Worm (Caenorhabditis elegans) whole organism, L1 larva: ENCODE results near the gene pals-31.

ENCODE experiments used
- C16A3.4 ChIP-seq: fragments of 150-350 bp; optimal IDR thresholded peaks from 2 replicates; lab custom pipeline; 2014; ENCODE audit warnings: missing biosample characterization, missing genetic modification characterization
- C34B4.2 ChIP-seq: sonication (generic microtip); optimal IDR thresholded peaks from 2 replicates; lab custom pipeline; 2017; ENCODE audit warnings: mild to moderate bottlenecking, missing genetic modification characterization, missing compliant biosample characterization
- F16B12.6 ChIP-seq: fragments of 150-350 bp; optimal IDR thresholded peaks from 2 replicates; lab custom pipeline; 2014; ENCODE audit warnings: missing biosample characterization, missing genetic modification characterization
- aha-1 ChIP-seq: fragments of 150-350 bp; optimal IDR thresholded peaks from 2 replicates; lab custom pipeline; 2014; ENCODE audit warnings: missing biosample characterization, missing genetic modification characterization
- aly-2 ChIP-seq: fragments of 150-350 bp; optimal IDR thresholded peaks from 2 replicates; lab custom pipeline; 2014; ENCODE audit warnings: missing biosample characterization, missing genetic modification characterization
- ama-1 ChIP-seq: fragments of 150-350 bp; optimal IDR thresholded peaks from 2 replicates; lab custom pipeline; 2014
- blmp-1 ChIP-seq: fragments of 150-350 bp; optimal IDR thresholded peaks from 2 replicates; lab custom pipeline; 2014; ENCODE audit warnings: missing biosample characterization, missing genetic modification characterization
- ceh-8 ChIP-seq: fragments of 200-800 bp; sonication (Bioruptor generic); optimal IDR thresholded peaks from 2 replicates; lab custom pipeline; 2018; ENCODE audit warnings: mild to moderate bottlenecking, missing genetic modification characterization, moderate library complexity, missing compliant biosample characterization
- ceh-82 ChIP-seq, 3 experiments: fragments of 150-350 bp in 1 of 3; sonication (generic microtip) in 2 of 3; optimal IDR thresholded peaks; 2 replicates each; lab custom pipeline; 2014 to 2017; ENCODE audit warnings: missing biosample characterization in 3 of 3, missing genetic modification characterization in 3 of 3
- ceh-88 ChIP-seq: fragments of 200-800 bp; sonication (Bioruptor generic); IDR thresholded peaks from 2 replicates; pipeline ENCODE4 v1.3.6; 2022; ENCODE audit warnings: missing genetic modification characterization, missing compliant biosample characterization
- ceh-90 ChIP-seq: sonication (generic microtip); optimal IDR thresholded peaks from 2 replicates; lab custom pipeline; 2016; ENCODE audit warnings: missing genetic modification characterization, missing compliant biosample characterization
- ces-1 ChIP-seq: fragments of 150-350 bp; optimal IDR thresholded peaks from 2 replicates; lab custom pipeline; 2014; ENCODE audit warnings: missing biosample characterization, missing genetic modification reagents, missing genetic modification characterization
- efl-1 ChIP-seq, 4 experiments: fragments of 150-350 bp; optimal IDR thresholded peaks in 3 of 4; peaks in 1 of 4; 1 replicate in 1 of 4; 2 replicates in 3 of 4; lab custom pipeline; 2014; ENCODE audit warnings: missing biosample characterization in 2 of 4, missing genetic modification characterization in 2 of 4, missing genetic modification reagents in 2 of 4
- efl-3 ChIP-seq: fragments of 200-800 bp; sonication (Bioruptor generic); optimal IDR thresholded peaks from 2 replicates; lab custom pipeline; 2018; ENCODE audit warnings: mild to moderate bottlenecking, missing genetic modification characterization, missing compliant biosample characterization
- elt-2 ChIP-seq: sonication (generic microtip); optimal IDR thresholded peaks from 2 replicates; lab custom pipeline; 2016; ENCODE audit warnings: missing genetic modification characterization, mild to moderate bottlenecking, inconsistent platforms, missing compliant biosample characterization, missing genetic modification reagents
- hlh-4 ChIP-seq: sonication (generic microtip); optimal IDR thresholded peaks from 2 replicates; lab custom pipeline; 2016; ENCODE audit warnings: mild to moderate bottlenecking, missing genetic modification characterization, missing compliant biosample characterization
- irx-1 ChIP-seq: sonication (generic microtip); optimal IDR thresholded peaks from 2 replicates; lab custom pipeline; 2016; ENCODE audit warnings: missing genetic modification characterization, missing compliant biosample characterization
- lin-15B ChIP-seq: fragments of 150-350 bp; sonication (generic microtip); optimal IDR thresholded peaks from 3 replicates; lab custom pipeline; 2014; ENCODE audit warnings: missing biosample characterization, missing genetic modification characterization
- lin-39 ChIP-seq: fragments of 150-350 bp; optimal IDR thresholded peaks from 2 replicates; lab custom pipeline; 2014; ENCODE audit warnings: missing biosample characterization, missing genetic modification reagents, missing genetic modification characterization
- lir-3 ChIP-seq: sonication (generic microtip); optimal IDR thresholded peaks from 2 replicates; lab custom pipeline; 2016; ENCODE audit warnings: mild to moderate bottlenecking, missing genetic modification characterization, moderate library complexity, missing compliant biosample characterization; ENCODE audit not compliant: poor library complexity
- lsy-2 ChIP-seq, 2 experiments: fragments of 150-350 bp; optimal IDR thresholded peaks; 2 replicates each; lab custom pipeline; 2014; ENCODE audit warnings: missing biosample characterization in 2 of 2, missing genetic modification characterization in 2 of 2
- mdl-1 ChIP-seq, 2 experiments: fragments of 150-350 bp; optimal IDR thresholded peaks; 2 replicates each; lab custom pipeline; 2014 to 2017; ENCODE audit warnings: missing biosample characterization in 2 of 2, missing genetic modification characterization in 2 of 2, inconsistent platforms in 1 of 2
- nhr-20 ChIP-seq: sonication (generic microtip); optimal IDR thresholded peaks from 2 replicates; lab custom pipeline; 2016; ENCODE audit warnings: mild to moderate bottlenecking, missing genetic modification characterization, missing compliant biosample characterization
- nhr-47 ChIP-seq: sonication (generic microtip); optimal IDR thresholded peaks from 2 replicates; lab custom pipeline; 2016; ENCODE audit warnings: mild to moderate bottlenecking, missing genetic modification characterization, moderate library complexity, missing compliant biosample characterization
- nhr-76 ChIP-seq: sonication (generic microtip); optimal IDR thresholded peaks from 2 replicates; lab custom pipeline; 2017; ENCODE audit warnings: missing biosample characterization, missing genetic modification characterization
- nhr-85 ChIP-seq: sonication (generic microtip); peaks from one replicate; lab custom pipeline; 2016; ENCODE audit warnings: missing genetic modification characterization, inconsistent platforms, missing compliant biosample characterization
- pax-3 ChIP-seq: fragments of 200-800 bp; sonication (Bioruptor generic); optimal IDR thresholded peaks from 2 replicates; lab custom pipeline; 2018; ENCODE audit warnings: mild to moderate bottlenecking, missing genetic modification characterization, moderate library complexity, missing compliant biosample characterization
- pqm-1 ChIP-seq: sonication (generic microtip); optimal IDR thresholded peaks from 3 replicates; lab custom pipeline; 2017; ENCODE audit warnings: missing biosample characterization, missing genetic modification characterization
- rnt-1 ChIP-seq: sonication (generic microtip); optimal IDR thresholded peaks from 2 replicates; lab custom pipeline; 2016; ENCODE audit warnings: mild to moderate bottlenecking, missing genetic modification characterization, moderate library complexity, missing compliant biosample characterization
- skn-1 ChIP-seq: fragments of 150-350 bp; optimal IDR thresholded peaks from 2 replicates; lab custom pipeline; 2014; ENCODE audit warnings: missing biosample characterization, missing genetic modification characterization
- snpc-4 ChIP-seq: fragments of 150-350 bp; optimal IDR thresholded peaks from 2 replicates; lab custom pipeline; 2014; ENCODE audit warnings: missing biosample characterization, missing genetic modification characterization
- snu-23 ChIP-seq: sonication (generic microtip); optimal IDR thresholded peaks from 2 replicates; lab custom pipeline; 2016; ENCODE audit warnings: missing genetic modification characterization, missing compliant biosample characterization
- sox-4 ChIP-seq: sonication (generic microtip); optimal IDR thresholded peaks from 2 replicates; lab custom pipeline; 2016; ENCODE audit warnings: missing genetic modification characterization, missing compliant biosample characterization
- sup-37 ChIP-seq: fragments of 200-800 bp; sonication (Bioruptor generic); optimal IDR thresholded peaks from 2 replicates; lab custom pipeline; 2018; ENCODE audit warnings: mild to moderate bottlenecking, missing genetic modification characterization, missing compliant biosample characterization
- swsn-7 ChIP-seq: sonication (generic microtip); optimal IDR thresholded peaks from 2 replicates; lab custom pipeline; 2016; ENCODE audit warnings: missing genetic modification characterization, missing compliant biosample characterization
- unc-130 ChIP-seq: fragments of 150-350 bp; optimal IDR thresholded peaks from 2 replicates; lab custom pipeline; 2017; ENCODE audit warnings: missing biosample characterization, missing genetic modification characterization, inconsistent platforms
- unc-86 ChIP-seq: sonication (generic microtip); optimal IDR thresholded peaks from 2 replicates; lab custom pipeline; 2016; ENCODE audit warnings: missing genetic modification characterization, missing compliant biosample characterization
- unc-98 ChIP-seq: fragments of 200-800 bp; sonication (Bioruptor generic); IDR thresholded peaks from 2 replicates; pipeline ENCODE4 v1.3.6; 2022; ENCODE audit warnings: missing genetic modification characterization, missing compliant biosample characterization
- vab-15 ChIP-seq: sonication (generic microtip); optimal IDR thresholded peaks from 2 replicates; lab custom pipeline; 2017; ENCODE audit warnings: missing genotype, mild to moderate bottlenecking, missing genetic modification characterization, missing compliant biosample characterization
- xbp-1 ChIP-seq: sonication (generic microtip); optimal IDR thresholded peaks from 2 replicates; lab custom pipeline; 2016; ENCODE audit warnings: missing genetic modification characterization, missing compliant biosample characterization
- zag-1 ChIP-seq: fragments of 150-350 bp; optimal IDR thresholded peaks from 2 replicates; lab custom pipeline; 2014; ENCODE audit warnings: missing biosample characterization, missing genetic modification characterization
- zip-4 ChIP-seq: fragments of 200-800 bp; sonication (Bioruptor generic); optimal IDR thresholded peaks from 2 replicates; lab custom pipeline; 2018; ENCODE audit warnings: mild to moderate bottlenecking, missing genetic modification characterization, moderate library complexity, missing compliant biosample characterization
- ztf-11 ChIP-seq, 2 experiments: sonication (generic microtip); optimal IDR thresholded peaks; 2 replicates each; lab custom pipeline; 2016 to 2017; ENCODE audit warnings: missing genetic modification characterization in 2 of 2, missing biosample characterization in 1 of 2, missing compliant biosample characterization in 1 of 2
- ztf-4 ChIP-seq: fragments of 150-350 bp; optimal IDR thresholded peaks from 2 replicates; lab custom pipeline; 2014; ENCODE audit warnings: missing biosample characterization, missing genetic modification characterization

Gene pals-31

DNA sequence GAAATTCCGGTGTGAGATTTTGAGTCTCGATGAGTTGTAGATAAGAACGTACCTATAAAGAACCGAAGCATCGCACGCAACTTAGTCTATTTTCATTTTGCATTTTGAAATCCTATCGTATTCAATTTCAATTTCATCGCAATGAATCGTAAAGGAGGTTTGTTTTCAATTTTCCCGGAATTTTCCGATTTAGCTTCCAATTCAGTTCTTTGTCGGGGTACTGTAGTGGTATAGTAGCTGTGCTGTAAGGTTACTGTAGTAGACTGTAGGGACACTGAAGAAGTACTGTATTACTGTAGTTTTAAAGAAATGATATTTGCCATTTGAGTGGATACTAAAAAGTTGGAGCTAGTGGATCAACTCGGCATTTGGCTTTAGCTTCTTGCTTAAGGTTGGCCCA, 36.6 kb upstream of the pals-31 start:
- TF ChIP-seq C34B4.2 (tag; lab: Kevin White, UChicago) (no peak), rnt-1 (tag; lab: Kevin White, UChicago) (no peak), ceh-82 (tag; optimal IDR thresholded peaks at IDR 0.05; lab: Kevin White, UChicago) (no peak), efl-1 (optimal IDR thresholded peaks at IDR 0.05; lab: Kevin White, UChicago) (no peak), efl-1 (GFP tag; optimal IDR thresholded peaks at IDR 0.05 in 1 of 2; lab: Kevin White, UChicago) (peak in 1 of 2 experiments; percentile 3), nhr-85 (no peak), ama-1 (lab: Kevin White, UChicago) (no peak), elt-2 (tag; lab: Kevin White, UChicago) (no peak), blmp-1 (no peak)

DNA sequence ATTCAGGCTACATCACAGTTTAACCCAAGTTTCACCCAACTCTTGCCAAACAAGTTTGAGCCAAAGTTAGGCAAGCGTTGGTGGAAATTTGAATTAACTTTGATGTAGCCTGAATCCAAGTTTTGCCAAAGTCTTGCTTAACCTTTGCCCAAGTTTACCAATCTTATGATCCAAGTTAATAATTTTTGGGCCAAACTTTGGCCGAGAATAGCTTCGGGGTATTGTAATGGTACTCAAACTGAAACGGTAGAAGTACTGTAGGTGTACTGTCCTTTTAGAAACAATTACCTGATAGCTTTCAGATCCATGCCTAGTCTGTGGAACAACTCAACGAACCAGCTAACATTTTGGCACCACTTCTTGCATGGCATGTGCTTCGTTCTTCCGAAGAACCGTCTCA, 36.1 kb upstream of the pals-31 start, which contains the start of gene nhr-251:
nhr-251 (plus strand) TSS at position 301 of the 400 bp plus-strand sequence.
- TF ChIP-seq ceh-82 (tag; optimal IDR thresholded peaks at IDR 0.05; lab: Kevin White, UChicago) = no peak
- TF ChIP-seq lsy-2 (tag; optimal IDR thresholded peaks at IDR 0.05; lab: Kevin White, UChicago) = no peak
- TF ChIP-seq lir-3 (tag; lab: Kevin White, UChicago) = no peak
- no peak for TF ChIP-seq ama-1 (lab: Kevin White, UChicago)
- TF ChIP-seq irx-1 (tag; lab: Kevin White, UChicago) = no peak
- no peak for TF ChIP-seq zip-4 (GFP tag; lab: Kevin White, UChicago)
- no peak for TF ChIP-seq efl-3 (GFP tag; lab: Kevin White, UChicago)
- TF ChIP-seq pax-3 (tag; lab: Kevin White, UChicago) = no peak
- no peak for TF ChIP-seq blmp-1
- no peak for TF ChIP-seq elt-2 (tag; lab: Kevin White, UChicago)
- no peak for TF ChIP-seq C16A3.4 (tag; lab: Kevin White, UChicago)
- TF ChIP-seq aha-1 (tag; lab: Kevin White, UChicago) = no peak
- no peak for TF ChIP-seq vab-15 (tag; lab: Kevin White, UChicago)
- no peak for TF ChIP-seq sup-37
- TF ChIP-seq rnt-1 (tag; lab: Kevin White, UChicago) = no peak
- no peak for TF ChIP-seq ceh-88
- TF ChIP-seq snpc-4 (tag; lab: Kevin White, UChicago) = no peak

DNA sequence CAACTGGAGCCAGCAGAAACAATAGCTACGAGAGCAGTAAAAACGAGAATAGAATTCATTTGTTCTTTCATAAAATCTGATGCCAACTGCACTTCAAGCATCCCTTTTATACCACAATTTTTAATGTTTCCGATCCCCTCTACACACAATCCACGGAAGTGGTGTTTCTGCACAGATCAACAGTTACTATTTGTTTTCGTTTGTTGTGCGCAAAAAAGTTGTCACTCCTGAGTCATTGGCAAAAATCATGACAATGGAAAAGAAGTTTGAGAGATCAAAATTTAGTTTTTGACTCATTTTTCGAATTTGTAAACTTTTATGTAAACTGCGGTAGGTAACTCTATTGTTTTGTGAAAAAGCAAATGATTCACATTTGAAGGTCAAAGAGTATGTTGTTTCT, 32.3 kb upstream of the pals-31 start, which contains the start of gene srlf-37:
srlf-37 (minus strand) TSS at position 101 of the 400 bp plus-strand sequence.
- TF ChIP-seq nhr-76 (tag; lab: Kevin White, UChicago) (no peak), snpc-4 (tag; lab: Kevin White, UChicago) (no peak), zip-4 (GFP tag; lab: Kevin White, UChicago) (no peak), ceh-82 (tag; optimal IDR thresholded peaks at IDR 0.05; lab: Kevin White, UChicago) (no peak), skn-1 (tag; lab: Kevin White, UChicago) (no peak), pax-3 (tag; lab: Kevin White, UChicago) (no peak), lin-15B (tag; lab: Kevin White, UChicago) (no peak), nhr-20 (tag; lab: Kevin White, UChicago) (no peak), mdl-1 (tag; optimal IDR thresholded peaks at IDR 0.05; lab: Kevin White, UChicago) (no peak), ztf-11 (tag; optimal IDR thresholded peaks at IDR 0.05; lab: Kevin White, UChicago) (no peak), hlh-4 (tag; lab: Kevin White, UChicago) (no peak), nhr-47 (no peak), efl-3 (GFP tag; lab: Kevin White, UChicago) (no peak)

DNA sequence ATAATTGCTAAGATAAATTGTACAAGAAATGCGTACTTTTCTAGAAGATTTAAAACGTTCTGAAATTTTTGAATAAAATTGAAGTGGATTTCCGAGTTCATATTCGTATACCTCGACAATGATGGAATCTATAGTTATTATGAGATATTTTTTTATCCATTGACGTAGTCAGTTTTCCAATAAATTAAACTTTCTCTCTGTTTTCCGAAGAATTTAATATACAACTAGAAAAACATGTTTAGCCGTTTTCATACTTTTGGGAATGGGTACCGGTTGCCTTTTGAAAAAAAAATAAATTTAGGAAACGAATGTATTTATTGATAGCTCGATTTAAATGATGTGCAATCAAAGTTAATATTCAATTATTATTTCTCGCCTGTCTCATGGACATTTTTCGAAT, 27.5 kb upstream of the pals-31 start, which contains the start of gene srw-109:
srw-109 (minus strand) TSS at position 101 of the 400 bp plus-strand sequence.
- TF ChIP-seq snu-23 (GFP tag; lab: Kevin White, UChicago) (no peak), skn-1 (tag; lab: Kevin White, UChicago) (no peak), ztf-4 (tag; lab: Kevin White, UChicago) (no peak), unc-86 (tag; lab: Kevin White, UChicago) (no peak), aly-2 (tag; lab: Kevin White, UChicago) (no peak), C16A3.4 (tag; lab: Kevin White, UChicago) (no peak), aha-1 (tag; lab: Kevin White, UChicago) (no peak)

DNA sequence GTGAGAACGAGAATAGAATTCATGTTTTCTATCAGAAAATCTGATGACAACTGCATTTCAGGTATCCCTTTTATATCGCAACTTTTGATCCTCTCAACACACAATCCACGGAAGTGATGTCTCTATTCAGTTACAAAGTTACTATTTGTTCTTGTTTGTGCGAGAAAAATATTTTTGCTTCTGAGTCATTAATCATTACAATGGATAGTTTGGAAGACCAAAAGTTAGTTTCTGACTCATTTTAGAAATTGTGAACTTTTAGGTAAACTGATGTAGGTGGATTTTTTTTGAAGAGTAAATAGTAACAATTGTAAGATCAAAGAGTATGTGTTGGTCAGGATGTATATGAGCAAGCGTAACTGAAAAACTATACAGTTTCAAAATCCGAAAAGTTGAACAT, 26.7 kb upstream of the pals-31 start, which contains the start of gene srlf-36:
srlf-36 (minus strand) TSS at position 101 of the 400 bp plus-strand sequence.
- TF ChIP-seq lin-39 (tag; lab: Kevin White, UChicago) = no peak
- TF ChIP-seq F16B12.6 = no peak
- TF ChIP-seq unc-130 = no peak
- no peak for TF ChIP-seq ceh-82 (tag; optimal IDR thresholded peaks at IDR 0.05; lab: Kevin White, UChicago)
- no peak for TF ChIP-seq zag-1 (tag; lab: Kevin White, UChicago)
- TF ChIP-seq swsn-7 = no peak
- no peak for TF ChIP-seq lin-15B (tag; lab: Kevin White, UChicago)
- no peak for TF ChIP-seq ceh-90 (tag; lab: Kevin White, UChicago)
- TF ChIP-seq ces-1 (GFP tag; lab: Kevin White, UChicago) = no peak
- no peak for TF ChIP-seq pqm-1 (tag; lab: Kevin White, UChicago)
- TF ChIP-seq xbp-1 (tag; lab: Kevin White, UChicago) = no peak
- TF ChIP-seq unc-98 = no peak
- no peak for TF ChIP-seq snpc-4 (tag; lab: Kevin White, UChicago)
- no peak for TF ChIP-seq ceh-8 (GFP tag; lab: Kevin White, UChicago)
- TF ChIP-seq sox-4 = no peak
- no peak for TF ChIP-seq efl-1 (optimal IDR thresholded peaks at IDR 0.05; lab: Kevin White, UChicago)
- no peak for TF ChIP-seq efl-1 (GFP tag; optimal IDR thresholded peaks at IDR 0.05 in 1 of 2; lab: Kevin White, UChicago)
